Fruit fly (Drosophila melanogaster) Kc167 (cell line): ENCODE results near the gene Rsph3.

Experiments used
- Myc ChIP-seq: fragments of >200 bp; optimal IDR thresholded peaks from 2 replicates; lab custom pipeline; 2017; ENCODE audit warnings: missing external identifiers
- Sin3A ChIP-seq: fragments of >200 bp; optimal IDR thresholded peaks from 2 replicates; lab custom pipeline; 2018; ENCODE audit warnings: missing external identifiers
- h ChIP-seq: fragments of >200 bp; optimal IDR thresholded peaks from 3 replicates; lab custom pipeline; 2018; ENCODE audit warnings: missing external identifiers
- psq ChIP-seq: fragments of >200 bp; optimal IDR thresholded peaks from 2 replicates; lab custom pipeline; 2017; ENCODE audit warnings: missing external identifiers
- ttk ChIP-seq: sonication (Bioruptor generic); optimal IDR thresholded peaks from 2 replicates; lab custom pipeline; 2017; ENCODE audit warnings: missing external identifiers

- TF ChIP-seq Myc (lab: Kevin White, UChicago) (no peak), psq (no peak), h (lab: Kevin White, UChicago) (no peak), Sin3A (no peak), ttk (lab: Kevin White, UChicago) (no peak)
Measured at dm6 chr3L:6787502-6787901, 24.5 kb upstream of the Rsph3 start.
